Worm (Caenorhabditis elegans) whole organism, L4 larva: ENCODE measurements around the gene srz-32.

Experiments
- D1046.2 ChIP-seq: fragments of 200-800 bp; sonication (Bioruptor generic); IDR thresholded peaks from 2 replicates; pipeline ENCODE4 v1.3.6; 2022; ENCODE audit warnings: missing genetic modification characterization, missing compliant biosample characterization
- F37D6.2 ChIP-seq: sonication (generic microtip); optimal IDR thresholded peaks from 2 replicates; lab custom pipeline; 2016; ENCODE audit warnings: mild to moderate bottlenecking, missing genetic modification characterization, missing compliant biosample characterization
- Y105C5A.15 ChIP-seq: fragments of 200-800 bp; sonication (Bioruptor generic); IDR thresholded peaks from 2 replicates; pipeline ENCODE4 v1.3.6; 2022; ENCODE audit warnings: missing genetic modification characterization, missing compliant biosample characterization
- ZK546.5 ChIP-seq, 2 experiments: sonication (generic microtip); optimal IDR thresholded peaks; 2 replicates each; lab custom pipeline; 2017; ENCODE audit warnings: missing biosample characterization in 2 of 2, missing genetic modification characterization in 2 of 2
- aha-1 ChIP-seq: fragments of 150-350 bp; peaks from one replicate; lab custom pipeline; 2014; ENCODE audit warnings: missing biosample characterization, missing genetic modification characterization
- aly-2 ChIP-seq: sonication (generic microtip); optimal IDR thresholded peaks from 2 replicates; lab custom pipeline; 2018; ENCODE audit warnings: missing biosample characterization, missing genetic modification characterization
- attf-4 ChIP-seq: sonication (generic microtip); optimal IDR thresholded peaks from 3 replicates; lab custom pipeline; 2017; ENCODE audit warnings: missing biosample characterization, missing genetic modification characterization
- ceh-62 ChIP-seq: sonication (generic microtip); optimal IDR thresholded peaks from 2 replicates; lab custom pipeline; 2017; ENCODE audit warnings: missing biosample characterization, missing genetic modification characterization
- daf-12 ChIP-seq: fragments of 150-350 bp; optimal IDR thresholded peaks from 2 replicates; lab custom pipeline; 2014; ENCODE audit warnings: missing biosample characterization, missing genetic modification reagents, missing genetic modification characterization
- duxl-1 ChIP-seq: sonication (generic microtip); optimal IDR thresholded peaks from 2 replicates; lab custom pipeline; 2016; ENCODE audit warnings: mild to moderate bottlenecking, missing genetic modification characterization, moderate library complexity, missing compliant biosample characterization; ENCODE audit not compliant: poor library complexity
- egl-27 ChIP-seq: sonication (generic microtip); optimal IDR thresholded peaks from 3 replicates; lab custom pipeline; 2017; ENCODE audit warnings: missing biosample characterization, missing genetic modification reagents, missing genetic modification characterization
- egl-43 ChIP-seq: fragments of 200-800 bp; sonication (Bioruptor generic); IDR thresholded peaks from 2 replicates; pipeline ENCODE4 v1.3.6; 2022; ENCODE audit warnings: missing genetic modification reagents, missing genetic modification characterization, missing compliant biosample characterization
- fos-1 ChIP-seq: fragments of 150-350 bp; optimal IDR thresholded peaks from 2 replicates; lab custom pipeline; 2014; ENCODE audit warnings: missing biosample characterization, missing genetic modification characterization
- hlh-30 ChIP-seq: sonication (generic microtip); optimal IDR thresholded peaks from 2 replicates; lab custom pipeline; 2017; ENCODE audit warnings: antibody characterized with exemption, mild to moderate bottlenecking, missing genetic modification characterization, missing compliant biosample characterization; ENCODE audit not compliant: insufficient read depth
- hmg-1.1 ChIP-seq: fragments of 200-800 bp; sonication (Bioruptor generic); IDR thresholded peaks from 2 replicates; pipeline ENCODE4 v1.3.6; 2022; ENCODE audit warnings: missing genetic modification reagents, missing genetic modification characterization, missing compliant biosample characterization
- lin-39 ChIP-seq: fragments of 150-350 bp; optimal IDR thresholded peaks from 2 replicates; lab custom pipeline; 2014; ENCODE audit warnings: missing biosample characterization, missing genetic modification reagents, missing genetic modification characterization
- lsy-2 ChIP-seq, 2 experiments: fragments of 150-350 bp in 1 of 2; sonication (generic microtip) in 1 of 2; optimal IDR thresholded peaks; 2 replicates each; lab custom pipeline; 2014 to 2017; ENCODE audit warnings: missing biosample characterization in 2 of 2, missing genetic modification characterization in 2 of 2
- madf-5 ChIP-seq, 2 experiments: fragments of 200-800 bp; sonication (Bioruptor generic); IDR thresholded peaks; 2 replicates each; pipeline ENCODE4 v1.3.6; 2022; ENCODE audit warnings: missing compliant biosample characterization in 2 of 2, missing genetic modification characterization in 2 of 2
- mdl-1 ChIP-seq, 2 experiments: fragments of 150-350 bp in 1 of 2; sonication (generic microtip) in 1 of 2; optimal IDR thresholded peaks; 2 replicates each; lab custom pipeline; 2014 to 2017; ENCODE audit warnings: missing biosample characterization in 2 of 2, missing genetic modification characterization in 2 of 2
- nhr-76 ChIP-seq: fragments of 150-350 bp; optimal IDR thresholded peaks from 2 replicates; lab custom pipeline; 2014; ENCODE audit warnings: missing biosample characterization, missing genetic modification characterization
- sdz-12 ChIP-seq: fragments of 200-800 bp; sonication (Bioruptor generic); optimal IDR thresholded peaks from 2 replicates; lab custom pipeline; 2018; ENCODE audit warnings: mild to moderate bottlenecking, missing genetic modification characterization, missing compliant biosample characterization
- skn-1 ChIP-seq: fragments of 150-350 bp; optimal IDR thresholded peaks from 2 replicates; lab custom pipeline; 2014; ENCODE audit warnings: missing biosample characterization, missing genetic modification characterization
- snpc-1.2 ChIP-seq: fragments of 200-800 bp; sonication (Bioruptor generic); IDR thresholded peaks from 2 replicates; pipeline ENCODE4 v1.3.6; 2022; ENCODE audit warnings: missing genetic modification reagents, missing genetic modification characterization, missing compliant biosample characterization
- spr-3 ChIP-seq: fragments of 200-800 bp; sonication (Bioruptor generic); optimal IDR thresholded peaks from 2 replicates; lab custom pipeline; 2018; ENCODE audit warnings: mild to moderate bottlenecking, missing genetic modification characterization, missing compliant biosample characterization
- unc-62 ChIP-seq, 3 experiments: fragments of 150-350 bp in 1 of 3; sonication (generic microtip); optimal IDR thresholded peaks in 2 of 3; peaks in 1 of 3; 1 replicate in 1 of 3; 2 replicates in 2 of 3; lab custom pipeline; 2014 to 2017; ENCODE audit warnings: missing biosample characterization in 3 of 3, missing genetic modification characterization in 3 of 3, missing genetic modification reagents in 3 of 3, missing genotype in 1 of 3
- zag-1 ChIP-seq: fragments of 150-350 bp; optimal IDR thresholded peaks from 2 replicates; lab custom pipeline; 2014; ENCODE audit warnings: missing biosample characterization, missing genetic modification characterization
- zfp-2 ChIP-seq: sonication (generic microtip); optimal IDR thresholded peaks from 2 replicates; lab custom pipeline; 2016; ENCODE audit warnings: mild to moderate bottlenecking, missing genetic modification characterization, missing compliant biosample characterization
- zfp-3 ChIP-seq: fragments of 200-800 bp; sonication (Bioruptor generic); conservative IDR thresholded peaks from 2 replicates; pipeline ENCODE4 v1.3.6; 2022; ENCODE audit warnings: missing genetic modification reagents, missing genetic modification characterization, missing compliant biosample characterization
- zip-11 ChIP-seq: fragments of 200-800 bp; sonication (Bioruptor generic); IDR thresholded peaks from 2 replicates; pipeline ENCODE4 v1.3.6; 2022; ENCODE audit warnings: missing genetic modification characterization, missing compliant biosample characterization
- ztf-11 ChIP-seq: fragments of 150-350 bp; optimal IDR thresholded peaks from 2 replicates; lab custom pipeline; 2014; ENCODE audit warnings: missing biosample characterization, missing genetic modification characterization
- ztf-7 ChIP-seq: fragments of 150-350 bp; optimal IDR thresholded peaks from 2 replicates; lab custom pipeline; 2014; ENCODE audit warnings: missing biosample characterization, missing genetic modification characterization

srz-32 gene

ce11 chrIV:3478911-3479385, 42.8 kb downstream of the srz-32 start, which contains the start of the genes srz-70 and C09G12.5:
Gene srz-70 (minus strand): TSS chrIV:3479011.
Gene C09G12.5 (plus strand): TSS chrIV:3479335.
- TF ChIP-seq F37D6.2 (tag; lab: Kevin White, UChicago) (no peak), zfp-2 (no peak), Y105C5A.15 (GFP tag; lab: Robert Waterston, UW) (no peak), lsy-2 (tag; optimal IDR thresholded peaks at IDR 0.05; lab: Kevin White, UChicago) (no peak), hmg-1.1 (GFP tag; lab: Robert Waterston, UW) (no peak), duxl-1 (no peak), attf-4 (no peak), daf-12 (tag; lab: Kevin White, UChicago) (no peak), aha-1 (tag; lab: Kevin White, UChicago) (no peak), ztf-11 (tag; lab: Kevin White, UChicago) (no peak), egl-43 (GFP tag; lab: Robert Waterston, UW) (no peak)
- TF ChIP-seq, all 104 proteins: peak for 0

- TF ChIP-seq spr-3 (GFP tag; lab: Kevin White, UChicago) (no peak), zip-11 (GFP tag; lab: Robert Waterston, UW) (no peak), lin-39 (tag; lab: Kevin White, UChicago) (no peak), ztf-7 (tag; lab: Kevin White, UChicago) (no peak), ZK546.5 (tag; optimal IDR thresholded peaks at IDR 0.05; lab: Kevin White, UChicago) (no peak), sdz-12 (GFP tag; lab: Kevin White, UChicago) (no peak), mdl-1 (tag; optimal IDR thresholded peaks at IDR 0.05; lab: Kevin White, UChicago) (no peak), zfp-3 (GFP tag; lab: Robert Waterston, UW) (no peak), fos-1 (tag; lab: Kevin White, UChicago) (no peak), skn-1 (tag; lab: Kevin White, UChicago) (no peak), egl-27 (no peak), zag-1 (tag; lab: Kevin White, UChicago) (no peak), snpc-1.2 (GFP tag; lab: Robert Waterston, UW) (no peak), D1046.2 (GFP tag; lab: Robert Waterston, UW) (no peak), madf-5 (GFP tag; IDR thresholded peaks at IDR 0.05; lab: Robert Waterston, UW) (no peak), nhr-76 (no peak), hlh-30 (tag; lab: Kevin White, UChicago) (no peak), ceh-62 (no peak)
Observed at ce11 chrIV:3481760-3482159, 45.6 kb downstream of the srz-32 start, which contains the start of gene srz-37. Gene srz-37 (minus strand): TSS chrIV:3481860.

ce11 chrIV:3482195-3482959, 46.3 kb downstream of the srz-32 start, which contains the start of gene srz-82:
Gene srz-82 (plus strand): TSS chrIV:3482895.
- TF ChIP-seq unc-62 (GFP tag; optimal IDR thresholded peaks at IDR 0.05 in 1 of 2; lab: Kevin White, UChicago) (peak in 1 of 2 experiments; percentile 96), unc-62 (tag; optimal IDR thresholded peaks at IDR 0.05; lab: Kevin White, UChicago) (no peak), aly-2 (tag; lab: Kevin White, UChicago) (no peak)
